Fruit fly (Drosophila melanogaster) whole organism, embryonic: Measurements from ENCODE around the gene Eip93F.

Source experiments
- Asciz ChIP-seq: fragments of 200-800 bp; sonication (Bioruptor generic); optimal IDR thresholded peaks from 2 replicates; lab custom pipeline; 2017; ENCODE audit warnings: missing biosample characterization, mild to moderate bottlenecking, missing genetic modification characterization, missing genetic modification reagents
- CG14050 ChIP-seq: fragments of 200-800 bp; sonication (Bioruptor generic); IDR thresholded peaks from 3 replicates; pipeline ENCODE4 v1.3.6; 2022; ENCODE audit warnings: missing biosample characterization, missing genetic modification characterization
- CG4360 ChIP-seq: fragments of 200-800 bp; sonication (Bioruptor generic); IDR thresholded peaks from 2 replicates; pipeline ENCODE4 v1.3.6; 2022; ENCODE audit warnings: missing biosample characterization, missing genetic modification characterization
- CG4617 ChIP-seq: fragments of 200-800 bp; sonication (Bioruptor generic); optimal IDR thresholded peaks from 3 replicates; lab custom pipeline; 2016; ENCODE audit warnings: missing biosample characterization, missing genetic modification characterization, borderline replicate concordance
- CG5245 ChIP-seq: fragments of 200-800 bp; sonication (Bioruptor generic); optimal IDR thresholded peaks from 3 replicates; lab custom pipeline; 2016; ENCODE audit warnings: missing biosample characterization, missing genetic modification characterization
- CrebB ChIP-seq: fragments of 200-800 bp; sonication (Bioruptor generic); optimal IDR thresholded peaks from 3 replicates; lab custom pipeline; 2018; ENCODE audit warnings: missing biosample characterization, mild to moderate bottlenecking, missing genetic modification characterization
- E2f1 ChIP-seq: fragments of 200-800 bp; sonication (Bioruptor generic); IDR thresholded peaks from 2 replicates; pipeline ENCODE4 v1.3.6; 2022; ENCODE audit warnings: missing biosample characterization, missing genetic modification characterization
- Sox102F ChIP-seq: fragments of 200-800 bp; sonication (Bioruptor generic); optimal IDR thresholded peaks from 2 replicates; lab custom pipeline; 2018; ENCODE audit warnings: missing biosample characterization, mild to moderate bottlenecking, missing genetic modification characterization, moderate library complexity
- grn ChIP-seq: fragments of 200-800 bp; sonication (Bioruptor generic); optimal IDR thresholded peaks from 3 replicates; lab custom pipeline; 2017; ENCODE audit warnings: missing biosample characterization, missing genetic modification characterization
- jigr1 ChIP-seq: fragments of 200-800 bp; sonication (Bioruptor generic); IDR thresholded peaks from 3 replicates; pipeline ENCODE4 v1.3.6; 2022; ENCODE audit warnings: missing biosample characterization, missing genetic modification characterization
- pan ChIP-seq, 4 experiments: fragments of >200 bp in 3 of 4; fragments of 200-800 bp in 1 of 4; sonication (Bioruptor generic) in 1 of 4; optimal IDR thresholded peaks in 3 of 4; IDR thresholded peaks in 1 of 4; 2 replicates each; pipeline versions ENCODE4 v1.3.6 to Lab custom; 2017 to 2022; ENCODE audit warnings: missing biosample characterization in 2 of 4, missing genetic modification characterization in 2 of 4, mixed read lengths in 1 of 4
- rib ChIP-seq: fragments of 200-800 bp; sonication (Bioruptor generic); IDR thresholded peaks from 2 replicates; pipeline ENCODE4 v1.3.6; 2022; ENCODE audit warnings: missing biosample characterization, missing genetic modification characterization

- no peak for TF ChIP-seq rib (GFP tag; lab: Robert Waterston, UW)
- no peak for TF ChIP-seq jigr1 (GFP tag; lab: Robert Waterston, UW)
- no peak for TF ChIP-seq Asciz (GFP tag; lab: Kevin White, UChicago)
- no peak for TF ChIP-seq CG5245 (GFP tag; lab: Kevin White, UChicago)
- no peak for TF ChIP-seq E2f1 (GFP tag; lab: Robert Waterston, UW)
- no peak for TF ChIP-seq CrebB (tag; lab: Kevin White, UChicago)
- no peak for TF ChIP-seq pan (optimal IDR thresholded peaks at IDR 0.05; lab: Kevin White, UChicago)
- TF ChIP-seq pan (GFP tag; optimal IDR thresholded peaks at IDR 0.05 in 1 of 2, IDR thresholded peaks at IDR 0.05 in 1 of 2), result no peak
- TF ChIP-seq grn, result no peak
- no peak for TF ChIP-seq CG4617
- TF ChIP-seq Sox102F, result no peak
- TF ChIP-seq CG14050, result no peak
- TF ChIP-seq CG4360 (GFP tag; lab: Robert Waterston, UW), result no peak
These were observed 15.0 kb upstream of the Eip93F start for dm6 chr3R:21933952-21934351.
